Worm (Caenorhabditis elegans) whole organism, mixed stage, embryonic: ENCODE data around the gene Y71H2B.5.
"Not testable (repeated sequence)": the region's sequence is repeated elsewhere in the genome, so short reads cannot be mapped to it uniquely, and the experiment has no call there.

Source experiments
- M03D4.4 ChIP-seq: sonication (generic microtip); optimal IDR thresholded peaks from 2 replicates; lab custom pipeline; 2017; ENCODE audit warnings: mild to moderate bottlenecking, missing genetic modification characterization, missing compliant biosample characterization
- bed-3 ChIP-seq: fragments of 200-800 bp; sonication (Bioruptor generic); optimal IDR thresholded peaks from 3 replicates; lab custom pipeline; 2018; ENCODE audit warnings: mild to moderate bottlenecking, missing genetic modification characterization, moderate library complexity, missing compliant biosample characterization
- blmp-1 ChIP-seq: fragments of 150-350 bp; optimal IDR thresholded peaks from 2 replicates; lab custom pipeline; 2014; ENCODE audit warnings: missing biosample characterization, missing genetic modification characterization
- ceh-39 ChIP-seq: fragments of 150-350 bp; optimal IDR thresholded peaks from 2 replicates; lab custom pipeline; 2014; ENCODE audit warnings: missing biosample characterization, missing genetic modification characterization
- ceh-43 ChIP-seq: fragments of 200-800 bp; sonication (Bioruptor generic); optimal IDR thresholded peaks from 2 replicates; lab custom pipeline; 2018; ENCODE audit warnings: mild to moderate bottlenecking, missing genetic modification characterization, moderate library complexity, missing compliant biosample characterization
- ceh-83 ChIP-seq: fragments of 200-800 bp; sonication (Bioruptor generic); optimal IDR thresholded peaks from 2 replicates; lab custom pipeline; 2018; ENCODE audit warnings: mild to moderate bottlenecking, missing genetic modification characterization, missing compliant biosample characterization
- ces-1 ChIP-seq: fragments of 150-350 bp; optimal IDR thresholded peaks from 2 replicates; lab custom pipeline; 2014; ENCODE audit warnings: missing biosample characterization, missing genetic modification reagents, missing genetic modification characterization
- cnd-1 ChIP-seq: fragments of 200-800 bp; sonication (Bioruptor generic); optimal IDR thresholded peaks from 2 replicates; lab custom pipeline; 2018; ENCODE audit warnings: mild to moderate bottlenecking, missing genetic modification characterization, missing compliant biosample characterization
- elt-1 ChIP-seq: sonication (generic microtip); optimal IDR thresholded peaks from 2 replicates; lab custom pipeline; 2017; ENCODE audit warnings: missing genetic modification characterization, mild to moderate bottlenecking, missing compliant biosample characterization, antibody characterized with exemption, moderate library complexity, borderline replicate concordance; ENCODE audit not compliant: insufficient read depth
- elt-3 ChIP-seq: fragments of 150-350 bp; optimal IDR thresholded peaks from 2 replicates; lab custom pipeline; 2014; ENCODE audit warnings: missing biosample characterization, missing genetic modification characterization
- flh-1 ChIP-seq: fragments of 200-800 bp; sonication (Bioruptor generic); optimal IDR thresholded peaks from 2 replicates; lab custom pipeline; 2018; ENCODE audit warnings: mild to moderate bottlenecking, missing genetic modification characterization, moderate library complexity, missing compliant biosample characterization
- ham-2 ChIP-seq: fragments of 200-800 bp; sonication (Bioruptor generic); optimal IDR thresholded peaks from 2 replicates; lab custom pipeline; 2018; ENCODE audit warnings: mild to moderate bottlenecking, missing genetic modification characterization, missing compliant biosample characterization
- hlh-1 ChIP-seq: fragments of 150-350 bp; optimal IDR thresholded peaks from 2 replicates; lab custom pipeline; 2014; ENCODE audit warnings: missing biosample characterization, missing genetic modification reagents, missing genetic modification characterization
- lin-13 ChIP-seq: fragments of 150-350 bp; optimal IDR thresholded peaks from 2 replicates; lab custom pipeline; 2014; ENCODE audit warnings: missing biosample characterization, missing genetic modification characterization
- lin-32 ChIP-seq: fragments of 200-800 bp; sonication (Bioruptor generic); optimal IDR thresholded peaks from 2 replicates; lab custom pipeline; 2018; ENCODE audit warnings: mild to moderate bottlenecking, missing genetic modification characterization, missing compliant biosample characterization
- lsy-2 ChIP-seq: fragments of 150-350 bp; optimal IDR thresholded peaks from 2 replicates; lab custom pipeline; 2014; ENCODE audit warnings: missing biosample characterization, missing genetic modification characterization
- mep-1 ChIP-seq: fragments of 150-350 bp; optimal IDR thresholded peaks from 2 replicates; lab custom pipeline; 2017; ENCODE audit warnings: missing biosample characterization, missing genetic modification reagents, missing genetic modification characterization, inconsistent platforms
- mls-2 ChIP-seq: sonication (generic microtip); optimal IDR thresholded peaks from 2 replicates; lab custom pipeline; 2016; ENCODE audit warnings: mild to moderate bottlenecking, missing genetic modification characterization, moderate library complexity, missing compliant biosample characterization
- nhr-12 ChIP-seq: fragments of 150-350 bp; optimal IDR thresholded peaks from 2 replicates; lab custom pipeline; 2014; ENCODE audit warnings: missing biosample characterization, missing genetic modification characterization
- nhr-2 ChIP-seq: fragments of 150-350 bp; optimal IDR thresholded peaks from 2 replicates; lab custom pipeline; 2014; ENCODE audit warnings: missing biosample characterization, missing genetic modification characterization
- nhr-237 ChIP-seq: fragments of 150-350 bp; optimal IDR thresholded peaks from 2 replicates; lab custom pipeline; 2014; ENCODE audit warnings: missing biosample characterization, missing genetic modification characterization
- nhr-28 ChIP-seq: fragments of 150-350 bp; optimal IDR thresholded peaks from 2 replicates; lab custom pipeline; 2014; ENCODE audit warnings: missing biosample characterization, missing genetic modification characterization
- nhr-76 ChIP-seq: sonication (generic microtip); optimal IDR thresholded peaks from 2 replicates; lab custom pipeline; 2017; ENCODE audit warnings: missing biosample characterization, missing genetic modification characterization
- pha-4 ChIP-seq: fragments of 150-350 bp; optimal IDR thresholded peaks from 2 replicates; lab custom pipeline; 2018; ENCODE audit warnings: missing biosample characterization, missing genetic modification reagents, missing genetic modification characterization
- snpc-4 ChIP-seq: fragments of 150-350 bp; optimal IDR thresholded peaks from 2 replicates; lab custom pipeline; 2014; ENCODE audit warnings: missing biosample characterization, missing genetic modification characterization
- sptf-1 ChIP-seq: sonication (generic microtip); optimal IDR thresholded peaks from 2 replicates; lab custom pipeline; 2017; ENCODE audit warnings: mild to moderate bottlenecking, missing genetic modification characterization, moderate library complexity, missing compliant biosample characterization
- tbx-8 ChIP-seq: fragments of 200-800 bp; sonication (Bioruptor generic); optimal IDR thresholded peaks from 2 replicates; lab custom pipeline; 2018; ENCODE audit warnings: mild to moderate bottlenecking, missing genetic modification characterization, moderate library complexity, missing compliant biosample characterization
- unc-120 ChIP-seq: sonication (generic microtip); optimal IDR thresholded peaks from 2 replicates; lab custom pipeline; 2017; ENCODE audit warnings: missing genetic modification characterization, missing compliant biosample characterization; ENCODE audit not compliant: poor library complexity, severe bottlenecking
- unc-39 ChIP-seq: fragments of 150-350 bp; optimal IDR thresholded peaks from 2 replicates; lab custom pipeline; 2014; ENCODE audit warnings: missing biosample characterization, missing genetic modification characterization
- unc-62 ChIP-seq: fragments of 150-350 bp; optimal IDR thresholded peaks from 2 replicates; lab custom pipeline; 2014; ENCODE audit warnings: missing biosample characterization, missing genetic modification reagents, missing genetic modification characterization
- zip-8 ChIP-seq: fragments of 150-350 bp; optimal IDR thresholded peaks from 2 replicates; lab custom pipeline; 2014; ENCODE audit warnings: missing biosample characterization, missing genetic modification characterization
- ztf-11 ChIP-seq: fragments of 150-350 bp; optimal IDR thresholded peaks from 2 replicates; lab custom pipeline; 2014; ENCODE audit warnings: missing biosample characterization, missing genetic modification characterization

Gene Y71H2B.5

ce11 chrIII:2607717-2608116, at the start of gene Y71H2B.5:
Gene Y71H2B.5 (plus strand): TSS chrIII:2608017.
- not testable (repeated sequence) for TF ChIP-seq zip-8 (tag; lab: Kevin White, UChicago); lin-13 (tag; lab: Kevin White, UChicago); unc-39
- TF ChIP-seq, all 35 proteins: peak for 0; not testable (repeated sequence) for 35

DNA sequence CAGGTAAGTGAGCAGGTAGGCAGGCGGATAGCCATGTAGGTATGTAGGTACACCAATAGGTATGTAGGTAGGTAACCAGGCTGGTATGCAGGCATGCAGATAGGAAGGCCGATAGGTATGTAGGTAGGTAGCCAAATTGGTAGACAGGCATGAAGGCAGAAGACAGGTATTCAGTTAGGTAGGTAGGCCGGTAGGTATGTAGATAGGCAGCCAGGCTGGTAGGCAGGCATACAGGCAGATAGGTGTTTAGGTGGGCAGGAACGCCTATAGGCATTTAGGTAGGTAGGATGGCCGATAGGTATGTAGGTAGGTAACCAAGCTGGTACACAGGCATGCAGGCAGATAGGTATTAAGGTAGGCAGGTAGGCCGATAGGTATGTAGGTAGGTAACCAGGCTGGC, 47.1 kb upstream of the Y71H2B.5 start:
- TF ChIP-seq lin-13 (tag; lab: Kevin White, UChicago), result no peak
- TF ChIP-seq sptf-1 (tag; lab: Kevin White, UChicago), result peak; percentile 51

DNA sequence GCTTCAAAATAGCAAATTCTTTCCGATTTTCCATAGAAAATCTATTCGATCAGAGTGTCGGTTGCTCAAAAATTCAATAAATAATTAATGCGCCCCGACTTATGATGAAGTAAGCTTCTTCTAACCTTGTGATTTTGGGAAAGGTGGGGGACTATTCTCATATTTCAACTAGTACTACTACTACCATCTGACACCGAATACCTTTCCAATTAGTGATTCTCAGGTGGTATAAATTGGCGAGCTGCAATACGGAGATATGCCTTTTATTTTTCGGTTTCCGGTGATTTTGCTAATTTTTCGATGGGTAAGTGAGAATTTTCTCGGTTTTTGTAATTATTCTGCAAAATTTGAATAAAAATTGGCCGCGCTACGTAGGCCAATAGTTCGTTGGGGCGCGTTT, 46.4 kb upstream of the Y71H2B.5 start, which contains the start of gene nhr-239:
nhr-239 (plus strand) TSS at position 301 of the 400 bp plus-strand sequence.
- TF ChIP-seq blmp-1 (tag; lab: Kevin White, UChicago), result no peak
- TF ChIP-seq snpc-4 (tag; lab: Kevin White, UChicago), result no peak
- no peak for TF ChIP-seq lin-32 (GFP tag; lab: Kevin White, UChicago)
- no peak for TF ChIP-seq M03D4.4 (tag; lab: Kevin White, UChicago)
- no peak for TF ChIP-seq mls-2 (tag; lab: Kevin White, UChicago)
- TF ChIP-seq tbx-8 (GFP tag; lab: Kevin White, UChicago), result no peak
- no peak for TF ChIP-seq elt-3 (tag; lab: Kevin White, UChicago)
- TF ChIP-seq ces-1 (GFP tag; lab: Kevin White, UChicago), result no peak
- TF ChIP-seq ceh-39 (tag; lab: Kevin White, UChicago), result no peak
- no peak for TF ChIP-seq ceh-43 (GFP tag; lab: Kevin White, UChicago)
- no peak for TF ChIP-seq bed-3
- TF ChIP-seq ztf-11 (tag; lab: Kevin White, UChicago), result no peak
- no peak for TF ChIP-seq nhr-76 (tag; lab: Kevin White, UChicago)
- no peak for TF ChIP-seq lsy-2 (tag; lab: Kevin White, UChicago)
- TF ChIP-seq unc-62 (GFP tag; lab: Kevin White, UChicago), result no peak
- no peak for TF ChIP-seq unc-120
- no peak for TF ChIP-seq pha-4 (tag; lab: Kevin White, UChicago)
- TF ChIP-seq elt-1 (tag; lab: Kevin White, UChicago), result no peak
- TF ChIP-seq zip-8 (tag; lab: Kevin White, UChicago), result no peak
- TF ChIP-seq, all 35 proteins: peak for 0

- TF ChIP-seq lin-13 (tag; lab: Kevin White, UChicago), result no peak
- TF ChIP-seq ham-2 (GFP tag; lab: Kevin White, UChicago), result no peak
- no peak for TF ChIP-seq ceh-83 (GFP tag; lab: Kevin White, UChicago)
- no peak for TF ChIP-seq cnd-1 (tag; lab: Kevin White, UChicago)
- TF ChIP-seq tbx-8 (GFP tag; lab: Kevin White, UChicago), result no peak
- no peak for TF ChIP-seq zip-8 (tag; lab: Kevin White, UChicago)
- no peak for TF ChIP-seq lin-32 (GFP tag; lab: Kevin White, UChicago)
- TF ChIP-seq nhr-12 (tag; lab: Kevin White, UChicago), result no peak
- no peak for TF ChIP-seq nhr-28
- TF ChIP-seq nhr-2 (tag; lab: Kevin White, UChicago), result no peak
- no peak for TF ChIP-seq ztf-11 (tag; lab: Kevin White, UChicago)
- TF ChIP-seq M03D4.4 (tag; lab: Kevin White, UChicago), result no peak
- TF ChIP-seq elt-1 (tag; lab: Kevin White, UChicago), result no peak
Observed at ce11 chrIII:2563033-2563656, 44.7 kb upstream of the Y71H2B.5 start.

- not testable (repeated sequence) for TF ChIP-seq lsy-2 (tag; lab: Kevin White, UChicago); ces-1 (GFP tag; lab: Kevin White, UChicago); ztf-11 (tag; lab: Kevin White, UChicago)
Observed at ce11 chrIII:2563883-2564282, 43.9 kb upstream of the Y71H2B.5 start, which contains the start of gene Y54F10AM.11. Gene Y54F10AM.11 (minus strand): TSS chrIII:2563983.

DNA sequence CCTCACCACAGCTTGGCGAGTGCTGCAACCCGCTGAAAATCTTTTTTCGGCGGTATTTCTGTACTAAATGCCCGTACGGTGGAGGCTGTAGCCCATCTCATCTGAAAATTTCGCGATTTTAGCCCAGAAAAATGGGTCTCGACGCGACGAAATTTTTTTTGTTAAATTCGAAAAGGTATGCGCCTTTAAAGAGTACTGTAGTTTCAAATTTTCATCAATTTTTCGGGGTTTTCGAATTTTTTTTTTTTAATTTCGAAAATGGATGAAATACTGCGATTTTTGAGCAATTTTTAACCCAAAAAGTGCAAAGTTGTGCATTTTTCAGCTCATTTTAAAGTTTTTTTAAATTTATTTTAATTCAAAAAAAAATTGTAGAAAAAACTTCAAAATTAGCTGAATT, 36.4 kb upstream of the Y71H2B.5 start, which contains the start of gene Y54F10AR.2:
Y54F10AR.2 (minus strand) TSS at position 101 of the 400 bp plus-strand sequence.
- TF ChIP-seq ceh-83 (GFP tag; lab: Kevin White, UChicago) (no peak), nhr-76 (tag; lab: Kevin White, UChicago) (no peak), unc-120 (no peak), pha-4 (tag; lab: Kevin White, UChicago) (no peak), lin-13 (tag; lab: Kevin White, UChicago) (no peak), lsy-2 (tag; lab: Kevin White, UChicago) (no peak), zip-8 (tag; lab: Kevin White, UChicago) (no peak), tbx-8 (GFP tag; lab: Kevin White, UChicago) (no peak), unc-39 (no peak), blmp-1 (tag; lab: Kevin White, UChicago) (no peak), mep-1 (no peak), flh-1 (GFP tag; lab: Kevin White, UChicago) (no peak), hlh-1 (tag; lab: Kevin White, UChicago) (no peak), mls-2 (tag; lab: Kevin White, UChicago) (no peak), cnd-1 (tag; lab: Kevin White, UChicago) (no peak), ham-2 (GFP tag; lab: Kevin White, UChicago) (no peak), lin-32 (GFP tag; lab: Kevin White, UChicago) (no peak), nhr-237 (no peak), nhr-2 (tag; lab: Kevin White, UChicago) (no peak), nhr-28 (no peak)
